Worm (Caenorhabditis elegans) whole organism, early embryonic: ENCODE results near the gene pab-2.

ENCODE experiments used
- aly-1 ChIP-seq: sonication (generic microtip); optimal IDR thresholded peaks from 2 replicates; lab custom pipeline; 2016; ENCODE audit warnings: missing genetic modification characterization, missing compliant biosample characterization
- ama-1 ChIP-seq: fragments of 150-350 bp; optimal IDR thresholded peaks from 2 replicates; lab custom pipeline; 2014
- ceh-36 ChIP-seq: sonication (generic microtip); optimal IDR thresholded peaks from 2 replicates; lab custom pipeline; 2016; ENCODE audit warnings: missing genetic modification characterization, inconsistent platforms, missing compliant biosample characterization
- tbx-37 ChIP-seq: fragments of 200-800 bp; sonication (Bioruptor generic); conservative IDR thresholded peaks from 2 replicates; pipeline ENCODE4 v1.3.6; 2022; ENCODE audit warnings: missing genetic modification reagents, missing genetic modification characterization, missing compliant biosample characterization
- tra-4 ChIP-seq: sonication (generic microtip); optimal IDR thresholded peaks from 2 replicates; lab custom pipeline; 2017; ENCODE audit warnings: missing genetic modification characterization, missing compliant biosample characterization

DNA sequence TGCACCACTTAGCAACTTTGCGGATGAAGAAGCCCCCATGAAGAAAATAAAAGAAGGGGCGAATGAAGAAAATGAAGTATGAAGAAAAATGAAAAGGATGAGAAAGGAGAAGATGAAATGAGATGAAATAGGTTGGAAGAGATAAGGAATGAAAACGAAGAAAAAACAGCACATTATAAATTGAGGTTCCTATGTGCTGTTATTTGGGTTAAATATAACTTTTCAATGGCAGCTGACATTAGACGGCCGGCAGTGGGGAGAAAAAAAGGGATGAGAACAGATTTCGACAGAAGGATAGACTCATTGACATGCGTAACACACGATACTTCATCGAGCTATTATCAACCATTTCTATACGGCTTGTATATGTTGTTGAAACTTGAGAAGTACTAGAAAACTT lies 34.7 kb upstream of the pab-2 start:
- TF ChIP-seq ama-1 = no peak
- TF ChIP-seq aly-1 (tag; lab: Kevin White, UChicago) = no peak
- TF ChIP-seq tbx-37 (GFP tag; lab: Robert Waterston, UW) = no peak
- TF ChIP-seq tra-4 (tag; lab: Kevin White, UChicago) = no peak
- no peak for TF ChIP-seq ceh-36
